Fruit fly (Drosophila melanogaster): Measurements from ENCODE around the gene Tfb5.

Gene Tfb5

DNA sequence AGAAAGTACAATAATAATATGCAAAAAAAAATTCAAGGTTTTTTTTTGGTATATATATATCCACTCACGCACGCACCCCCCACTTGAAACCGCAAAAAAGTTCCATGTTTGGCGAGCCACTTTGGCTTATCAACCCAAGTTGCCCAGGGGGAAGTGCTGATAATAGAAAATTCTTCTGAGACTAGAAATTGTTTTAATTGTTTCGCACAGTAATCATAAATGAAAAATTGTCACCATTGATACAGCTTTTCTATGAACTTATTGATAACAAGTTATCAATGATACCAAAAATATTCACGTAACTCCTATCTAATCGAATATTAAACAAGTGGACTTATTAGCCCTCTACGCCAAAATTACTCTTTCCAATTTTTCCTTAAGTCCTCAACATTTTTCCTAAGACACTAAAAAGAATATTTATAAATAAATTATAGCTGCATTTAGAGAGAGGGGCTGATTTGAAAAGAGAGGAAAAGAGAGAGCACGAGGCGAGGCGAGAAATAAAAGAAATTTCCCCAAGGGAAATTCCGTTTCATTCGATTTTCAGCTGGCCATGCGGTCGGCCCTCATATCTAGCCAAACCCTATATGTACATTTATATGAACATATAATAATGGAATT, 12.0 kb downstream of the Tfb5 start:
- TF ChIP-seq CG13204 (GFP tag; optimal IDR thresholded peaks at IDR 0.05) = no peak
- TF ChIP-seq EcR (GFP tag; optimal IDR thresholded peaks at IDR 0.05) = no peak
- TF ChIP-seq Pif1A (GFP tag; optimal IDR thresholded peaks at IDR 0.05) = no peak
- no peak for TF ChIP-seq CG10348 (GFP tag; IDR thresholded peaks at IDR 0.05)
- TF ChIP-seq CG17806 (tag; optimal IDR thresholded peaks at IDR 0.05) = no peak
- TF ChIP-seq CG34367 (tag; optimal IDR thresholded peaks at IDR 0.05) = no peak
- no peak for TF ChIP-seq Pif1B (GFP tag; optimal IDR thresholded peaks at IDR 0.05)
- no peak for TF ChIP-seq CG15710 (tag; optimal IDR thresholded peaks at IDR 0.05)
- no peak for TF ChIP-seq gl (tag; optimal IDR thresholded peaks at IDR 0.05)
- no peak for TF ChIP-seq D1 (tag; optimal IDR thresholded peaks at IDR 0.05)
- TF ChIP-seq CG12605 (GFP tag; IDR thresholded peaks at IDR 0.05) = no peak
- TF ChIP-seq CG9948 (tag; optimal IDR thresholded peaks at IDR 0.05) = no peak
- TF ChIP-seq Snoo (tag; optimal IDR thresholded peaks at IDR 0.05) = no peak
- no peak for TF ChIP-seq CG8159 (tag; optimal IDR thresholded peaks at IDR 0.05)
- no peak for TF ChIP-seq rn (GFP tag; IDR thresholded peaks at IDR 0.05)
- TF ChIP-seq Ets98B (GFP tag; IDR thresholded peaks at IDR 0.05) = no peak
- no peak for TF ChIP-seq CG4496 (GFP tag; IDR thresholded peaks at IDR 0.05)
- TF ChIP-seq CG8301 (tag; optimal IDR thresholded peaks at IDR 0.05) = no peak
- no peak for TF ChIP-seq fd96Ca (GFP tag; IDR thresholded peaks at IDR 0.05)
- TF ChIP-seq CG32121 (GFP tag; IDR thresholded peaks at IDR 0.05) = no peak

DNA sequence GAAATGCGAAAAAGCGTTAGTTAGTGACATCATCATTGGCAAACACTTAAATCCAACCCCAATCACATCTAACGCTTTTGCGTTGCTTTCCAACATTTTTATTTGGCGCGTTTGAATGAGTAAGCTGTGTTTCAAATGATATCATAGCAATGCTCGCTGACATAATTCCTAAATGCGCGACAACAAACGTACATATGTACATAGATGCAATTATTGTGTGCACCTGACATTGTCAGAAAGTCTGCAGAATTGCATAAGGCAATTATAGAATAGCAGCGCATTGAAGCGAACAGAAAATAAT, 12.4 kb downstream of the Tfb5 start:
- TF ChIP-seq D1 (tag; optimal IDR thresholded peaks at IDR 0.05) (no peak), Pif1B (GFP tag; optimal IDR thresholded peaks at IDR 0.05) (no peak)

DNA sequence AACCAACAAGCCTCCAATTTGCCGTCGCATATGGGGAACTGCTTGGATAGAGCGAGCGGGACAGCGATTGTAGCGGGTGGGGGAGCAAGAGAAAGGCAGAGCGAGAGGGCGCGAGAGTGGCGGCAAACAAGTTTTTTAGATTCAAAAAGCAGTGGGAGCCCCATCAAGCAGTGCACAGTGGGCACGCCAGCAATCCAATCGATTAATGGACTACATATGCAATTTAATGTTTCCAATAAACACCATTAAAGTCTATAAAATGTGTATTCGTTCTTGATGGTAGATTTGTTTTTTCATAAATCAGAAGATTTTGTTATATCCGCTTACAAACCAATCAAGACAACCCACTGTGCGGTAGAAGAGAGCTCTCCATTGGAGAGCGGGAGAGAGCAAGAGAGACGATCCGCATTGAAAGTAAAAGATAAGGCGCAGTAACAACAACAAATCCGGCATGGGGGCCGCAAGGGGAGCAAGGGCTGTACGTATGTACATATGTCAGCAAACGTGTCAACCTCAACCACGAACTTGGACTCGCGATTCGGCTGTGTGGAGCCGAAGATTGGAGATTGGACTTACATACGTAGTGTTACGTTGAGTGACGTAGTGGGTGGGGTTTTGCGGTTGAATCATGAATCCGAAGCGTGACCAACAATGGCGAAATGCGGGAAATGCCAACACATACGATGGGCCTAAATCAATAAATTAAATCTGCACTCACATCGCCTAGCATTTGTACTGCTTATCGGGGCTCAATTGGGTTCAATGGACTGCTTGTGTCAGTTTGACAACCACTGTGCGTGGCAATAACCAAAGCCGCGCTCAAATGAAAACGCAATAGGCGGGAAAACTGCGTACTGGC, 13.0 kb downstream of the Tfb5 start:
- peak; percentile 99 for TF ChIP-seq Pif1B (GFP tag; optimal IDR thresholded peaks at IDR 0.05)
- TF ChIP-seq CG14655 (GFP tag; optimal IDR thresholded peaks at IDR 0.05) = peak; percentile 100
- TF ChIP-seq D1 (tag; optimal IDR thresholded peaks at IDR 0.05) = peak; percentile 94
- peak; percentile 99 for TF ChIP-seq fd96Ca (GFP tag; IDR thresholded peaks at IDR 0.05)
- TF ChIP-seq Snoo (tag; optimal IDR thresholded peaks at IDR 0.05) = peak; percentile 99
- peak; percentile 98 for TF ChIP-seq CG15710 (tag; optimal IDR thresholded peaks at IDR 0.05)
- peak; percentile 95 for TF ChIP-seq EcR (GFP tag; optimal IDR thresholded peaks at IDR 0.05)
- peak; percentile 96 for TF ChIP-seq CG10348 (GFP tag; IDR thresholded peaks at IDR 0.05)
- peak; percentile 99 for TF ChIP-seq CG32121 (GFP tag; IDR thresholded peaks at IDR 0.05)
- peak; percentile 98 for TF ChIP-seq rn (GFP tag; IDR thresholded peaks at IDR 0.05)
- peak; percentile 100 for TF ChIP-seq CG4496 (GFP tag; IDR thresholded peaks at IDR 0.05)
- TF ChIP-seq CG17806 (tag; optimal IDR thresholded peaks at IDR 0.05) = peak; percentile 99
- TF ChIP-seq Ets98B (GFP tag; IDR thresholded peaks at IDR 0.05) = peak; percentile 100
- peak; percentile 99 for TF ChIP-seq CG8159 (tag; optimal IDR thresholded peaks at IDR 0.05)
- peak; percentile 99 for TF ChIP-seq CG12605 (GFP tag; IDR thresholded peaks at IDR 0.05)
- peak; percentile 99 for TF ChIP-seq Pif1A (GFP tag; optimal IDR thresholded peaks at IDR 0.05)
- peak; percentile 99 for TF ChIP-seq CG9948 (tag; optimal IDR thresholded peaks at IDR 0.05)
- TF ChIP-seq CG13204 (GFP tag; optimal IDR thresholded peaks at IDR 0.05) = peak; percentile 96
- TF ChIP-seq CG8301 (tag; optimal IDR thresholded peaks at IDR 0.05) = peak; percentile 100
- TF ChIP-seq gl (tag; optimal IDR thresholded peaks at IDR 0.05) = peak; percentile 98
- TF ChIP-seq CG34367 (tag; optimal IDR thresholded peaks at IDR 0.05) = peak; percentile 99

DNA sequence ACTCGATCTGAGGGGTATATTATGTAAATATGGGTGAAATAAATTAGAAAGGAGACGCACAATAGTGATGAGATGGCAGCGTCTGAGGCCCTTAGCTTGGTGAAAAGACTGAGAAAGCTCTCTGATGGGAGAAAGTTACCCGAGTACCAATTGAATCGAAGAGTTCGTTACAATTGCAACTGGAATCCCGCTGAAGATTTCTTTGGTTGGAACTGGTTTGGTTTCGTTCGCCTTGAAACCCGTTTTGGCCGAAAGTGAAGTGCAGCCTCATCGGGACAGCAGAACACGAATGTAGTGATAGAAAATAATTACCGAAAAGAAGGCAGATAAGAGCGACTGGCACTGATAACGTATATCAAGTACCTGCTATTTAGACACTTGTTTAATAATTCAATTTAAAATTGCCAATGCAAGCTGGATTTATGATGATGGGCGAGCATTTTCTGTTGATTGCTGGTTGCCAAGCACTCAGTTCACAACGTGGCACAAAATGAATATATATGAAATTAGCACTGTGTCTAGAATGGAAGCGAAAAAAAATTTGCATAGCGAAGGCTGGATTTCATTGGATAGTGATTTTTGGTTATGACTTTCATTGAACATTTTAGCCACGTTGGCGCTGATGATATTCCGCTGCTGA, 14.2 kb downstream of the Tfb5 start:
- no peak for TF ChIP-seq CG12605 (GFP tag; IDR thresholded peaks at IDR 0.05)
- no peak for TF ChIP-seq EcR (GFP tag; optimal IDR thresholded peaks at IDR 0.05)
- TF ChIP-seq CG17806 (tag; optimal IDR thresholded peaks at IDR 0.05) = no peak
- TF ChIP-seq CG8301 (tag; optimal IDR thresholded peaks at IDR 0.05) = no peak
- no peak for TF ChIP-seq CG10348 (GFP tag; IDR thresholded peaks at IDR 0.05)
- no peak for TF ChIP-seq gl (tag; optimal IDR thresholded peaks at IDR 0.05)
- TF ChIP-seq CG13204 (GFP tag; optimal IDR thresholded peaks at IDR 0.05) = no peak
- no peak for TF ChIP-seq CG34367 (tag; optimal IDR thresholded peaks at IDR 0.05)
- TF ChIP-seq Ets98B (GFP tag; IDR thresholded peaks at IDR 0.05) = no peak
- no peak for TF ChIP-seq Snoo (tag; optimal IDR thresholded peaks at IDR 0.05)
- TF ChIP-seq rn (GFP tag; IDR thresholded peaks at IDR 0.05) = no peak
- TF ChIP-seq CG14655 (GFP tag; optimal IDR thresholded peaks at IDR 0.05) = no peak
- no peak for TF ChIP-seq CG9948 (tag; optimal IDR thresholded peaks at IDR 0.05)
- TF ChIP-seq Pif1A (GFP tag; optimal IDR thresholded peaks at IDR 0.05) = no peak
- TF ChIP-seq fd96Ca (GFP tag; IDR thresholded peaks at IDR 0.05) = no peak
- no peak for TF ChIP-seq CG4496 (GFP tag; IDR thresholded peaks at IDR 0.05)
- TF ChIP-seq CG15710 (tag; optimal IDR thresholded peaks at IDR 0.05) = no peak
- no peak for TF ChIP-seq Pif1B (GFP tag; optimal IDR thresholded peaks at IDR 0.05)
- TF ChIP-seq D1 (tag; optimal IDR thresholded peaks at IDR 0.05) = no peak
- TF ChIP-seq CG32121 (GFP tag; IDR thresholded peaks at IDR 0.05) = no peak

- TF ChIP-seq CG34367 (tag; optimal IDR thresholded peaks at IDR 0.05) = no peak
- no peak for TF ChIP-seq CG8301 (tag; optimal IDR thresholded peaks at IDR 0.05)
- no peak for TF ChIP-seq CG4496 (GFP tag; IDR thresholded peaks at IDR 0.05)
- no peak for TF ChIP-seq CG12605 (GFP tag; IDR thresholded peaks at IDR 0.05)
- no peak for TF ChIP-seq CG13204 (GFP tag; optimal IDR thresholded peaks at IDR 0.05)
- no peak for TF ChIP-seq CG14655 (GFP tag; optimal IDR thresholded peaks at IDR 0.05)
- TF ChIP-seq EcR (GFP tag; optimal IDR thresholded peaks at IDR 0.05) = no peak
- no peak for TF ChIP-seq Snoo (tag; optimal IDR thresholded peaks at IDR 0.05)
- no peak for TF ChIP-seq CG17806 (tag; optimal IDR thresholded peaks at IDR 0.05)
- no peak for TF ChIP-seq fd96Ca (GFP tag; IDR thresholded peaks at IDR 0.05)
- TF ChIP-seq CG10348 (GFP tag; IDR thresholded peaks at IDR 0.05) = no peak
- no peak for TF ChIP-seq rn (GFP tag; IDR thresholded peaks at IDR 0.05)
- no peak for TF ChIP-seq gl (tag; optimal IDR thresholded peaks at IDR 0.05)
- TF ChIP-seq CG8159 (tag; optimal IDR thresholded peaks at IDR 0.05) = no peak
- no peak for TF ChIP-seq Ets98B (GFP tag; IDR thresholded peaks at IDR 0.05)
- TF ChIP-seq CG15710 (tag; optimal IDR thresholded peaks at IDR 0.05) = no peak
- no peak for TF ChIP-seq CG32121 (GFP tag; IDR thresholded peaks at IDR 0.05)
- TF ChIP-seq D1 (tag; optimal IDR thresholded peaks at IDR 0.05) = no peak
- TF ChIP-seq Pif1A (GFP tag; optimal IDR thresholded peaks at IDR 0.05) = no peak
Observed at dm6 chr2L:4995837-4996136, 14.8 kb downstream of the Tfb5 start.

Measured in whole organism, pupa.